Fruit fly (Drosophila melanogaster): Measurements from ENCODE around the gene CG7985.
A peak's percentile ranks its signal among the peaks of the same experiment; 100 is the strongest.

Gene CG7985

dm6 chr3R:18196991-18197801, 2.5 kb upstream of the CG7985 start (continued):
- TF ChIP-seq CG7368 (GFP tag; optimal IDR thresholded peaks at IDR 0.05) (peak; percentile 10), lz (GFP tag; optimal IDR thresholded peaks at IDR 0.05) (peak; percentile 54), Eip93F (GFP tag; optimal IDR thresholded peaks at IDR 0.05) (peak; percentile 77), CG9139 (GFP tag; optimal IDR thresholded peaks at IDR 0.05) (peak; percentile 92), vri (GFP tag; optimal IDR thresholded peaks at IDR 0.05) (peak; percentile 77), Hr4 (GFP tag; optimal IDR thresholded peaks at IDR 0.05) (peak; percentile 44), Blimp-1 (GFP tag; optimal IDR thresholded peaks at IDR 0.05) (peak; percentile 11), Ets21C (GFP tag; optimal IDR thresholded peaks at IDR 0.05) (peak; percentile 41), esn (GFP tag; optimal IDR thresholded peaks at IDR 0.05) (peak; percentile 74), CG6792 (GFP tag; optimal IDR thresholded peaks at IDR 0.05) (peak; percentile 25), salr (GFP tag; optimal IDR thresholded peaks at IDR 0.05) (peak; percentile 64 to 75), CG3032 (tag; optimal IDR thresholded peaks at IDR 0.05) (peak; percentile 76), Gug (GFP tag; IDR thresholded peaks at IDR 0.05) (no peak), CG11902 (GFP tag; optimal IDR thresholded peaks at IDR 0.05) (peak; percentile 30), Sox15 (GFP tag; optimal IDR thresholded peaks at IDR 0.05) (peak; percentile 49), Hr38 (GFP tag; optimal IDR thresholded peaks at IDR 0.05) (no peak), svp (GFP tag) (peak; percentile 82), CG10669 (GFP tag; optimal IDR thresholded peaks at IDR 0.05) (peak; percentile 65), CG6163 (GFP tag; IDR thresholded peaks at IDR 0.05) (no peak), Ets96B (tag; optimal IDR thresholded peaks at IDR 0.05) (peak; percentile 84), pdm3 (GFP tag; optimal IDR thresholded peaks at IDR 0.05) (peak; percentile 65), fkh (GFP tag; optimal IDR thresholded peaks at IDR 0.05) (peak; percentile 17), Eip75B (GFP tag; optimal IDR thresholded peaks at IDR 0.05) (peak; percentile 42), CG11762 (GFP tag; optimal IDR thresholded peaks at IDR 0.05; ENCODE audit: insufficient read depth) (no peak), CG3919 (GFP tag; optimal IDR thresholded peaks at IDR 0.05) (peak; percentile 21), acj6 (GFP tag; optimal IDR thresholded peaks at IDR 0.05) (peak; percentile 53), CG8319 (GFP tag; optimal IDR thresholded peaks at IDR 0.05) (no peak), Hr39 (GFP tag; optimal IDR thresholded peaks at IDR 0.05) (peak; percentile 45), CG1621 (tag; optimal IDR thresholded peaks at IDR 0.05) (peak; percentile 91), net (GFP tag; optimal IDR thresholded peaks at IDR 0.05) (peak; percentile 81), dac (GFP tag; optimal IDR thresholded peaks at IDR 0.05) (peak; percentile 55), CG8119 (GFP tag; IDR thresholded peaks at IDR 0.05) (no peak), CG11294 (GFP tag; IDR thresholded peaks at IDR 0.05) (no peak), Smox (GFP tag; optimal IDR thresholded peaks at IDR 0.05) (peak; percentile 63), OdsH (GFP tag; optimal IDR thresholded peaks at IDR 0.05) (peak; percentile 58), cyc (GFP tag; optimal IDR thresholded peaks at IDR 0.05) (peak; percentile 17), CG8632 (GFP tag; optimal IDR thresholded peaks at IDR 0.05) (peak; percentile 59), Sox102F (GFP tag; optimal IDR thresholded peaks at IDR 0.05) (peak; percentile 50), fd85E (GFP tag; optimal IDR thresholded peaks at IDR 0.05) (peak; percentile 33), spab (GFP tag; optimal IDR thresholded peaks at IDR 0.05) (peak; percentile 79)

- TF ChIP-seq Eip78C (GFP tag) = no peak
- TF ChIP-seq CG3919 (GFP tag; optimal IDR thresholded peaks at IDR 0.05) = no peak
- no peak for TF ChIP-seq net (GFP tag; optimal IDR thresholded peaks at IDR 0.05)
- TF ChIP-seq Hr39 (GFP tag; optimal IDR thresholded peaks at IDR 0.05) = no peak
- no peak for TF ChIP-seq CG6163 (GFP tag; IDR thresholded peaks at IDR 0.05)
- no peak for TF ChIP-seq CG9139 (GFP tag; optimal IDR thresholded peaks at IDR 0.05)
- TF ChIP-seq fd85E (GFP tag; optimal IDR thresholded peaks at IDR 0.05) = no peak
- TF ChIP-seq CG8119 (GFP tag; IDR thresholded peaks at IDR 0.05) = no peak
- TF ChIP-seq Sox14 (GFP tag; optimal IDR thresholded peaks at IDR 0.05) = no peak
- TF ChIP-seq svp (GFP tag) = no peak
- TF ChIP-seq CG4318 (GFP tag; optimal IDR thresholded peaks at IDR 0.05) = no peak
- TF ChIP-seq Hr38 (GFP tag; optimal IDR thresholded peaks at IDR 0.05) = no peak
- TF ChIP-seq esn (GFP tag; optimal IDR thresholded peaks at IDR 0.05) = no peak
- TF ChIP-seq vri (GFP tag; optimal IDR thresholded peaks at IDR 0.05) = no peak
- TF ChIP-seq CG6792 (GFP tag; optimal IDR thresholded peaks at IDR 0.05) = no peak
- no peak for TF ChIP-seq Ets96B (tag; optimal IDR thresholded peaks at IDR 0.05)
- TF ChIP-seq Sox15 (GFP tag; optimal IDR thresholded peaks at IDR 0.05) = no peak
- TF ChIP-seq Blimp-1 (GFP tag; optimal IDR thresholded peaks at IDR 0.05) = no peak
- TF ChIP-seq Eip93F (GFP tag; optimal IDR thresholded peaks at IDR 0.05) = no peak
Observed at dm6 chr3R:18197802-18198148, 1.9 kb upstream of the CG7985 start.

All from whole organism, prepupa.